Fruit fly (Drosophila melanogaster): ENCODE measurements around the gene Bre1.

Gene Bre1

dm6 chr3L:5751740-5752579 is 42.0 kb downstream of the Bre1 start, which contains the start of gene DnaJ-1 (continued):
- TF ChIP-seq D (optimal IDR thresholded peaks at IDR 0.05) (no peak), D (GFP tag; optimal IDR thresholded peaks at IDR 0.05) (no peak), CG4707 (GFP tag; optimal IDR thresholded peaks at IDR 0.05) (peak; percentile 57), croc (GFP tag; conservative IDR thresholded peaks at IDR 0.05) (no peak), CG8290 (GFP tag; optimal IDR thresholded peaks at IDR 0.05) (peak; percentile 29), CG8290 (tag; optimal IDR thresholded peaks at IDR 0.05) (peak in 1 of 2 experiments; percentile 19), Antp (GFP tag; optimal IDR thresholded peaks at IDR 0.05) (no peak), corto (GFP tag; optimal IDR thresholded peaks at IDR 0.05) (peak; percentile 55), Rfx (GFP tag; IDR thresholded peaks at IDR 0.05) (peak; percentile 61), CG4424 (GFP tag; optimal IDR thresholded peaks at IDR 0.05) (no peak), Med (GFP tag) (peak; percentile 90), nmo (GFP tag; optimal IDR thresholded peaks at IDR 0.05) (peak; percentile 60), CG10431 (GFP tag; optimal IDR thresholded peaks at IDR 0.05) (peak; percentile 26), ewg (GFP tag; optimal IDR thresholded peaks at IDR 0.05) (peak; percentile 43), CG17186 (GFP tag; optimal IDR thresholded peaks at IDR 0.05) (peak; percentile 42), Dad (GFP tag; optimal IDR thresholded peaks at IDR 0.05) (no peak), Abd-B (GFP tag; optimal IDR thresholded peaks at IDR 0.05) (no peak), Doc3 (GFP tag; IDR thresholded peaks at IDR 0.05; ENCODE audit: partially characterized antibody) (peak; percentile 98), bbx (GFP tag; IDR thresholded peaks at IDR 0.05; ENCODE audit: partially characterized antibody) (peak; percentile 96), CG6854 (GFP tag; optimal IDR thresholded peaks at IDR 0.05) (peak; percentile 52), tio (GFP tag; optimal IDR thresholded peaks at IDR 0.05) (no peak), ham (GFP tag; IDR thresholded peaks at IDR 0.05) (no peak), onecut (GFP tag; IDR thresholded peaks at IDR 0.05) (peak; percentile 59), CG6175 (GFP tag; IDR thresholded peaks at IDR 0.05) (no peak), Dfd (GFP tag; optimal IDR thresholded peaks at IDR 0.05) (no peak), E2f1 (GFP tag; IDR thresholded peaks at IDR 0.05) (no peak), CG1832 (GFP tag; optimal IDR thresholded peaks at IDR 0.05) (no peak), CG15011 (GFP tag; optimal IDR thresholded peaks at IDR 0.05) (peak; percentile 20), CG31388 (GFP tag; optimal IDR thresholded peaks at IDR 0.05) (no peak), Sox100B (GFP tag; optimal IDR thresholded peaks at IDR 0.05) (no peak), CG12391 (tag; optimal IDR thresholded peaks at IDR 0.05) (no peak), Hmx (GFP tag; optimal IDR thresholded peaks at IDR 0.05) (no peak), row (GFP tag; IDR thresholded peaks at IDR 0.05) (peak; percentile 78), CG17328 (GFP tag; IDR thresholded peaks at IDR 0.05) (no peak), CG34224 (GFP tag; IDR thresholded peaks at IDR 0.05; ENCODE audit: partially characterized antibody) (peak; percentile 97), chm (GFP tag; IDR thresholded peaks at IDR 0.05) (peak; percentile 26; the same call in 1 of the 2 replicates), tx (GFP tag; optimal IDR thresholded peaks at IDR 0.05) (peak; percentile 3), vnd (GFP tag; IDR thresholded peaks at IDR 0.05; ENCODE audit: partially characterized antibody) (peak; percentile 99), CG18619 (GFP tag; optimal IDR thresholded peaks at IDR 0.05) (peak; percentile 7), Atf-2 (GFP tag; optimal IDR thresholded peaks at IDR 0.05) (no peak), tll (GFP tag; optimal IDR thresholded peaks at IDR 0.05) (no peak), crol (GFP tag; IDR thresholded peaks at IDR 0.05) (no peak), H2.0 (GFP tag; IDR thresholded peaks at IDR 0.05) (no peak), grn (GFP tag; optimal IDR thresholded peaks at IDR 0.05) (peak; percentile 68), CG31365 (tag; optimal IDR thresholded peaks at IDR 0.05) (no peak), vvl (GFP tag; IDR thresholded peaks at IDR 0.05) (peak; percentile 50), gfzf (GFP tag; optimal IDR thresholded peaks at IDR 0.05) (peak; percentile 53), h (optimal IDR thresholded peaks at IDR 0.05) (no peak), p53 (GFP tag; optimal IDR thresholded peaks at IDR 0.05) (no peak), mld (GFP tag; IDR thresholded peaks at IDR 0.05; ENCODE audit: partially characterized antibody) (peak; percentile 95)

Measured in whole organism, embryonic.